Worm (Caenorhabditis elegans) whole organism, mixed stage, embryonic: ENCODE data around the gene mth-1.

Source experiments
- M03D4.4 ChIP-seq: sonication (generic microtip); optimal IDR thresholded peaks from 2 replicates; lab custom pipeline; 2017; ENCODE audit warnings: mild to moderate bottlenecking, missing genetic modification characterization, missing compliant biosample characterization
- bed-3 ChIP-seq: fragments of 200-800 bp; sonication (Bioruptor generic); optimal IDR thresholded peaks from 3 replicates; lab custom pipeline; 2018; ENCODE audit warnings: mild to moderate bottlenecking, missing genetic modification characterization, moderate library complexity, missing compliant biosample characterization
- blmp-1 ChIP-seq: fragments of 150-350 bp; optimal IDR thresholded peaks from 2 replicates; lab custom pipeline; 2014; ENCODE audit warnings: missing biosample characterization, missing genetic modification characterization
- ceh-39 ChIP-seq: fragments of 150-350 bp; optimal IDR thresholded peaks from 2 replicates; lab custom pipeline; 2014; ENCODE audit warnings: missing biosample characterization, missing genetic modification characterization
- ceh-43 ChIP-seq: fragments of 200-800 bp; sonication (Bioruptor generic); optimal IDR thresholded peaks from 2 replicates; lab custom pipeline; 2018; ENCODE audit warnings: mild to moderate bottlenecking, missing genetic modification characterization, moderate library complexity, missing compliant biosample characterization
- ceh-83 ChIP-seq: fragments of 200-800 bp; sonication (Bioruptor generic); optimal IDR thresholded peaks from 2 replicates; lab custom pipeline; 2018; ENCODE audit warnings: mild to moderate bottlenecking, missing genetic modification characterization, missing compliant biosample characterization
- ces-1 ChIP-seq: fragments of 150-350 bp; optimal IDR thresholded peaks from 2 replicates; lab custom pipeline; 2014; ENCODE audit warnings: missing biosample characterization, missing genetic modification reagents, missing genetic modification characterization
- cnd-1 ChIP-seq: fragments of 200-800 bp; sonication (Bioruptor generic); optimal IDR thresholded peaks from 2 replicates; lab custom pipeline; 2018; ENCODE audit warnings: mild to moderate bottlenecking, missing genetic modification characterization, missing compliant biosample characterization
- drap-1 ChIP-seq: fragments of 200-800 bp; sonication (Bioruptor generic); optimal IDR thresholded peaks from 3 replicates; lab custom pipeline; 2018; ENCODE audit warnings: mild to moderate bottlenecking, missing genetic modification characterization, missing compliant biosample characterization
- elt-1 ChIP-seq: sonication (generic microtip); optimal IDR thresholded peaks from 2 replicates; lab custom pipeline; 2017; ENCODE audit warnings: missing genetic modification characterization, mild to moderate bottlenecking, missing compliant biosample characterization, antibody characterized with exemption, moderate library complexity, borderline replicate concordance; ENCODE audit not compliant: insufficient read depth
- elt-3 ChIP-seq: fragments of 150-350 bp; optimal IDR thresholded peaks from 2 replicates; lab custom pipeline; 2014; ENCODE audit warnings: missing biosample characterization, missing genetic modification characterization
- flh-1 ChIP-seq: fragments of 200-800 bp; sonication (Bioruptor generic); optimal IDR thresholded peaks from 2 replicates; lab custom pipeline; 2018; ENCODE audit warnings: mild to moderate bottlenecking, missing genetic modification characterization, moderate library complexity, missing compliant biosample characterization
- ham-2 ChIP-seq: fragments of 200-800 bp; sonication (Bioruptor generic); optimal IDR thresholded peaks from 2 replicates; lab custom pipeline; 2018; ENCODE audit warnings: mild to moderate bottlenecking, missing genetic modification characterization, missing compliant biosample characterization
- hlh-1 ChIP-seq: fragments of 150-350 bp; optimal IDR thresholded peaks from 2 replicates; lab custom pipeline; 2014; ENCODE audit warnings: missing biosample characterization, missing genetic modification reagents, missing genetic modification characterization
- lin-13 ChIP-seq: fragments of 150-350 bp; optimal IDR thresholded peaks from 2 replicates; lab custom pipeline; 2014; ENCODE audit warnings: missing biosample characterization, missing genetic modification characterization
- lin-32 ChIP-seq: fragments of 200-800 bp; sonication (Bioruptor generic); optimal IDR thresholded peaks from 2 replicates; lab custom pipeline; 2018; ENCODE audit warnings: mild to moderate bottlenecking, missing genetic modification characterization, missing compliant biosample characterization
- lsy-2 ChIP-seq: fragments of 150-350 bp; optimal IDR thresholded peaks from 2 replicates; lab custom pipeline; 2014; ENCODE audit warnings: missing biosample characterization, missing genetic modification characterization
- mab-5 ChIP-seq: fragments of 150-350 bp; optimal IDR thresholded peaks from 2 replicates; lab custom pipeline; 2014; ENCODE audit warnings: missing biosample characterization, missing genetic modification characterization
- mep-1 ChIP-seq: fragments of 150-350 bp; optimal IDR thresholded peaks from 2 replicates; lab custom pipeline; 2017; ENCODE audit warnings: missing biosample characterization, missing genetic modification reagents, missing genetic modification characterization, inconsistent platforms
- mls-2 ChIP-seq: sonication (generic microtip); optimal IDR thresholded peaks from 2 replicates; lab custom pipeline; 2016; ENCODE audit warnings: mild to moderate bottlenecking, missing genetic modification characterization, moderate library complexity, missing compliant biosample characterization
- nhr-12 ChIP-seq: fragments of 150-350 bp; optimal IDR thresholded peaks from 2 replicates; lab custom pipeline; 2014; ENCODE audit warnings: missing biosample characterization, missing genetic modification characterization
- nhr-2 ChIP-seq: fragments of 150-350 bp; optimal IDR thresholded peaks from 2 replicates; lab custom pipeline; 2014; ENCODE audit warnings: missing biosample characterization, missing genetic modification characterization
- nhr-237 ChIP-seq: fragments of 150-350 bp; optimal IDR thresholded peaks from 2 replicates; lab custom pipeline; 2014; ENCODE audit warnings: missing biosample characterization, missing genetic modification characterization
- nhr-28 ChIP-seq: fragments of 150-350 bp; optimal IDR thresholded peaks from 2 replicates; lab custom pipeline; 2014; ENCODE audit warnings: missing biosample characterization, missing genetic modification characterization
- nhr-76 ChIP-seq: sonication (generic microtip); optimal IDR thresholded peaks from 2 replicates; lab custom pipeline; 2017; ENCODE audit warnings: missing biosample characterization, missing genetic modification characterization
- pha-4 ChIP-seq: fragments of 150-350 bp; optimal IDR thresholded peaks from 2 replicates; lab custom pipeline; 2018; ENCODE audit warnings: missing biosample characterization, missing genetic modification reagents, missing genetic modification characterization
- sem-2 ChIP-seq: fragments of 200-800 bp; sonication (Bioruptor generic); optimal IDR thresholded peaks from 2 replicates; lab custom pipeline; 2018; ENCODE audit warnings: mild to moderate bottlenecking, missing genetic modification characterization, missing compliant biosample characterization
- snpc-4 ChIP-seq: fragments of 150-350 bp; optimal IDR thresholded peaks from 2 replicates; lab custom pipeline; 2014; ENCODE audit warnings: missing biosample characterization, missing genetic modification characterization
- sptf-1 ChIP-seq: sonication (generic microtip); optimal IDR thresholded peaks from 2 replicates; lab custom pipeline; 2017; ENCODE audit warnings: mild to moderate bottlenecking, missing genetic modification characterization, moderate library complexity, missing compliant biosample characterization
- tbx-8 ChIP-seq: fragments of 200-800 bp; sonication (Bioruptor generic); optimal IDR thresholded peaks from 2 replicates; lab custom pipeline; 2018; ENCODE audit warnings: mild to moderate bottlenecking, missing genetic modification characterization, moderate library complexity, missing compliant biosample characterization
- unc-120 ChIP-seq: sonication (generic microtip); optimal IDR thresholded peaks from 2 replicates; lab custom pipeline; 2017; ENCODE audit warnings: missing genetic modification characterization, missing compliant biosample characterization; ENCODE audit not compliant: poor library complexity, severe bottlenecking
- unc-39 ChIP-seq: fragments of 150-350 bp; optimal IDR thresholded peaks from 2 replicates; lab custom pipeline; 2014; ENCODE audit warnings: missing biosample characterization, missing genetic modification characterization
- unc-62 ChIP-seq: fragments of 150-350 bp; optimal IDR thresholded peaks from 2 replicates; lab custom pipeline; 2014; ENCODE audit warnings: missing biosample characterization, missing genetic modification reagents, missing genetic modification characterization
- zip-8 ChIP-seq: fragments of 150-350 bp; optimal IDR thresholded peaks from 2 replicates; lab custom pipeline; 2014; ENCODE audit warnings: missing biosample characterization, missing genetic modification characterization
- ztf-11 ChIP-seq: fragments of 150-350 bp; optimal IDR thresholded peaks from 2 replicates; lab custom pipeline; 2014; ENCODE audit warnings: missing biosample characterization, missing genetic modification characterization

The mth-1 gene

DNA sequence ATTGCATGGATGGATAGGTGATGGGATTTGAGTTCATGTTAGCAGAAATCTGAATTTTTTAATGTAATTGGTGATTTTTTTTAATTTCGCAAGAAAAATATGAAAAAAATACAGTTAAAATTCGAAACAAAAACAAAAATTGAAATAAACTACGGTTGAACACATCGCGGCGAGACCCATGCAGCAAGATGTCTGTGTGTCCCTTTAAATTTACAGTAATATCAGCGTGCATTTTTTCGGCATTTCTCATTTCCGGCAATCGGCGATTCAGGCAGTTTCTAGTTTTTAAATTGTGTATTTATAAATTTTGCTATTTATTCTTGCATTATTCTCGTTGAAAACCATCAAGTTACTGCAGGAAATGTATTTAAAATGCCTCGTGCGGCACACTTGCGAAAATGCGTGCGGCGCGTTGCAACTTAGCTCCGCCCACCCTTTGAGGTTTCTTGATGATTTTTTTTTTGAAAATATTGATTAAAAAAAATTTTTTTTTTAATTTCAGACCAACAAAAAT is 34.2 kb upstream of the mth-1 start, which contains the start of the genes fbxc-44 and C16A11.2:
TSS of gene fbxc-44 (minus strand) at position 51 of the 514 bp plus-strand sequence.
TSS of gene C16A11.2 (plus strand) at position 503 of the 514 bp plus-strand sequence.
- TF ChIP-seq ztf-11: peak; percentile 54
- TF ChIP-seq unc-120 (tag; lab: Kevin White, UChicago): peak; percentile 29
- no peak for TF ChIP-seq tbx-8 (GFP tag; lab: Kevin White, UChicago)
- TF ChIP-seq cnd-1 (tag; lab: Kevin White, UChicago): peak; percentile 54
- TF ChIP-seq ham-2 (GFP tag; lab: Kevin White, UChicago): peak; percentile 40
- peak; percentile 60 for TF ChIP-seq bed-3 (GFP tag; lab: Kevin White, UChicago)
- peak; percentile 0 for TF ChIP-seq lin-32 (GFP tag; lab: Kevin White, UChicago)
- TF ChIP-seq unc-62 (GFP tag; lab: Kevin White, UChicago): no peak
- TF ChIP-seq mls-2 (tag; lab: Kevin White, UChicago): peak; percentile 69
- TF ChIP-seq pha-4 (tag; lab: Kevin White, UChicago): no peak
- no peak for TF ChIP-seq zip-8
- TF ChIP-seq sem-2: peak; percentile 15
- no peak for TF ChIP-seq snpc-4
- no peak for TF ChIP-seq nhr-12 (tag; lab: Kevin White, UChicago)
- TF ChIP-seq ceh-39 (tag; lab: Kevin White, UChicago): no peak
- TF ChIP-seq elt-3 (tag; lab: Kevin White, UChicago): no peak
- TF ChIP-seq elt-1 (tag; lab: Kevin White, UChicago): peak; percentile 12
- peak; percentile 55 for TF ChIP-seq mab-5 (tag; lab: Kevin White, UChicago)
- TF ChIP-seq blmp-1 (tag; lab: Kevin White, UChicago): peak; percentile 21
- TF ChIP-seq mep-1 (tag; lab: Kevin White, UChicago): peak; percentile 69
- no peak for TF ChIP-seq nhr-76
- TF ChIP-seq unc-39 (tag; lab: Kevin White, UChicago): no peak
- no peak for TF ChIP-seq nhr-237 (tag; lab: Kevin White, UChicago)
- TF ChIP-seq ceh-43 (GFP tag; lab: Kevin White, UChicago): peak; percentile 76
- TF ChIP-seq ces-1 (GFP tag; lab: Kevin White, UChicago): no peak
- no peak for TF ChIP-seq nhr-2 (tag; lab: Kevin White, UChicago)
- TF ChIP-seq M03D4.4 (tag; lab: Kevin White, UChicago): peak; percentile 85
- TF ChIP-seq hlh-1 (tag; lab: Kevin White, UChicago): peak; percentile 40
- TF ChIP-seq flh-1 (GFP tag; lab: Kevin White, UChicago): no peak
- peak; percentile 58 for TF ChIP-seq lsy-2 (tag; lab: Kevin White, UChicago)
- peak; percentile 89 for TF ChIP-seq sptf-1 (tag; lab: Kevin White, UChicago)
- peak; percentile 27 for TF ChIP-seq lin-13
- peak; percentile 49 for TF ChIP-seq drap-1 (GFP tag; lab: Kevin White, UChicago)
- TF ChIP-seq ceh-83: peak; percentile 76
- TF ChIP-seq nhr-28: no peak

ce11 chrII:4235959-4236358 is 32.4 kb upstream of the mth-1 start, which contains the start of gene fbxc-43:
TSS of gene fbxc-43 (minus strand) at chrII:4235996.
- TF ChIP-seq nhr-2 (tag; lab: Kevin White, UChicago) (no peak), lsy-2 (tag; lab: Kevin White, UChicago) (no peak), flh-1 (GFP tag; lab: Kevin White, UChicago) (no peak), mls-2 (tag; lab: Kevin White, UChicago) (no peak), nhr-237 (tag; lab: Kevin White, UChicago) (no peak), sem-2 (no peak), ceh-39 (tag; lab: Kevin White, UChicago) (no peak), blmp-1 (tag; lab: Kevin White, UChicago) (no peak), zip-8 (no peak), unc-120 (tag; lab: Kevin White, UChicago) (no peak), hlh-1 (tag; lab: Kevin White, UChicago) (no peak), M03D4.4 (tag; lab: Kevin White, UChicago) (no peak), tbx-8 (GFP tag; lab: Kevin White, UChicago) (no peak), unc-39 (tag; lab: Kevin White, UChicago) (no peak), ces-1 (GFP tag; lab: Kevin White, UChicago) (no peak), nhr-28 (no peak), ceh-43 (GFP tag; lab: Kevin White, UChicago) (no peak), ceh-83 (no peak)
